Fruit fly (Drosophila melanogaster) whole organism, adult: ENCODE results near the gene puf.

Experiments
- CG11617 ChIP-seq: fragments of 200-800 bp; sonication (Bioruptor generic); optimal IDR thresholded peaks from 2 replicates; lab custom pipeline; 2017; ENCODE audit warnings: mild to moderate bottlenecking, missing biosample characterization, missing genetic modification reagents, missing genetic modification characterization
- CG12768 ChIP-seq: fragments of 200-800 bp; sonication (Bioruptor generic); optimal IDR thresholded peaks from 2 replicates; lab custom pipeline; 2017; ENCODE audit warnings: missing biosample characterization, missing genetic modification characterization, mild to moderate bottlenecking, moderate library complexity, missing genetic modification reagents
- CG14711 ChIP-seq: fragments of 200-800 bp; sonication (Bioruptor generic); optimal IDR thresholded peaks from 2 replicates; lab custom pipeline; 2018; ENCODE audit warnings: missing biosample characterization, mild to moderate bottlenecking, missing genetic modification characterization, moderate library complexity
- CG1620 ChIP-seq: fragments of 200-800 bp; sonication (Bioruptor generic); optimal IDR thresholded peaks from 2 replicates; lab custom pipeline; 2016; ENCODE audit warnings: missing biosample characterization, missing genetic modification characterization
- CG33017 ChIP-seq: fragments of 200-800 bp; sonication (Bioruptor generic); optimal IDR thresholded peaks from 2 replicates; lab custom pipeline; 2018; ENCODE audit warnings: missing biosample characterization, mild to moderate bottlenecking, missing genetic modification characterization, moderate library complexity
- CG5204 ChIP-seq: fragments of 200-800 bp; sonication (Bioruptor generic); optimal IDR thresholded peaks from 2 replicates; lab custom pipeline; 2016; ENCODE audit warnings: missing biosample characterization, missing genetic modification characterization
- CG7045 ChIP-seq: fragments of 200-800 bp; sonication (Bioruptor generic); optimal IDR thresholded peaks from 2 replicates; lab custom pipeline; 2017; ENCODE audit warnings: missing biosample characterization, mild to moderate bottlenecking, missing genetic modification characterization
- CG7101 ChIP-seq: fragments of 200-800 bp; sonication (Bioruptor generic); optimal IDR thresholded peaks from 2 replicates; lab custom pipeline; 2018; ENCODE audit warnings: missing biosample characterization, mild to moderate bottlenecking, missing genetic modification characterization, moderate library complexity
- Clk ChIP-seq: fragments of 200-800 bp; sonication (Bioruptor generic); optimal IDR thresholded peaks from 2 replicates; lab custom pipeline; 2017; ENCODE audit warnings: missing biosample characterization, missing genetic modification characterization
- Crg-1 ChIP-seq: fragments of 200-800 bp; sonication (Bioruptor generic); optimal IDR thresholded peaks from 2 replicates; lab custom pipeline; 2016; ENCODE audit warnings: missing biosample characterization, missing genetic modification characterization
- Hr96 ChIP-seq: fragments of 200-800 bp; sonication (Bioruptor generic); optimal IDR thresholded peaks from 2 replicates; lab custom pipeline; 2016; ENCODE audit warnings: missing biosample characterization, missing genetic modification characterization
- Mnt ChIP-seq: fragments of 200-800 bp; sonication (Bioruptor generic); optimal IDR thresholded peaks from 2 replicates; lab custom pipeline; 2016; ENCODE audit warnings: missing biosample characterization, mild to moderate bottlenecking, missing genetic modification characterization
- bab1 ChIP-seq: fragments of 200-800 bp; sonication (Bioruptor generic); optimal IDR thresholded peaks from 3 replicates; lab custom pipeline; 2019; ENCODE audit warnings: missing biosample characterization, mild to moderate bottlenecking, missing genetic modification characterization, moderate library complexity
- cic ChIP-seq: fragments of 200-800 bp; sonication (Bioruptor generic); optimal IDR thresholded peaks from 2 replicates; lab custom pipeline; 2017; ENCODE audit warnings: missing biosample characterization, mild to moderate bottlenecking, missing genetic modification characterization, moderate library complexity
- cnc ChIP-seq, 2 experiments: fragments of >200 bp; optimal IDR thresholded peaks; 2 replicates each; lab custom pipeline; 2017
- kay ChIP-seq: fragments of 200-800 bp; sonication (Bioruptor generic); peaks from one replicate; lab custom pipeline; 2016; ENCODE audit warnings: missing biosample characterization, missing genetic modification characterization, borderline replicate concordance
- ovo ChIP-seq: fragments of 200-800 bp; sonication (Bioruptor generic); optimal IDR thresholded peaks from 2 replicates; lab custom pipeline; 2016; ENCODE audit warnings: missing biosample characterization, missing genetic modification characterization
- pad ChIP-seq: fragments of 200-800 bp; sonication (Bioruptor generic); optimal IDR thresholded peaks from 3 replicates; lab custom pipeline; 2017; ENCODE audit warnings: missing biosample characterization, missing genetic modification characterization, mild to moderate bottlenecking, moderate library complexity, missing genetic modification reagents
- tj ChIP-seq: fragments of 200-800 bp; sonication (Bioruptor generic); optimal IDR thresholded peaks from 3 replicates; lab custom pipeline; 2017; ENCODE audit warnings: missing biosample characterization, mild to moderate bottlenecking, missing genetic modification characterization, moderate library complexity
- toe ChIP-seq: fragments of 200-800 bp; sonication (Bioruptor generic); optimal IDR thresholded peaks from 2 replicates; lab custom pipeline; 2016; ENCODE audit warnings: missing biosample characterization, missing genetic modification characterization

Gene puf

dm6 chr3R:24634957-24635356, 14.9 kb downstream of the puf start, which contains the start of gene MtnF:
Gene MtnF, minus strand, starts transcription at chr3R:24635165.
- TF ChIP-seq CG5204 (GFP tag; lab: Kevin White, UChicago) (no peak), cic (GFP tag; lab: Kevin White, UChicago) (no peak), Crg-1 (GFP tag; lab: Kevin White, UChicago) (no peak), Hr96 (GFP tag; lab: Kevin White, UChicago) (no peak), Clk (GFP tag; lab: Kevin White, UChicago) (no peak), CG7101 (no peak), CG11617 (no peak), tj (GFP tag; lab: Kevin White, UChicago) (no peak), bab1 (GFP tag; lab: Kevin White, UChicago) (no peak)

- TF ChIP-seq kay (GFP tag; lab: Kevin White, UChicago) (peak; percentile 73), pad (GFP tag; lab: Kevin White, UChicago) (no peak)
These were observed 15.5 kb downstream of the puf start for dm6 chr3R:24634312-24634711.

- TF ChIP-seq Clk (GFP tag; lab: Kevin White, UChicago) (no peak), CG14711 (tag; lab: Kevin White, UChicago) (peak; percentile 19), ovo (peak; percentile 33), Hr96 (GFP tag; lab: Kevin White, UChicago) (no peak), CG1620 (GFP tag; lab: Kevin White, UChicago) (no peak), cnc (optimal IDR thresholded peaks at IDR 0.05; lab: Kevin White, UChicago) (peak; percentile 55 to 76), bab1 (GFP tag; lab: Kevin White, UChicago) (peak; percentile 63), CG5204 (GFP tag; lab: Kevin White, UChicago) (no peak), pad (GFP tag; lab: Kevin White, UChicago) (peak; percentile 68), CG12768 (GFP tag; lab: Kevin White, UChicago) (peak; percentile 33), kay (GFP tag; lab: Kevin White, UChicago) (peak; percentile 96), Mnt (GFP tag; lab: Kevin White, UChicago) (peak; percentile 82), Crg-1 (GFP tag; lab: Kevin White, UChicago) (no peak), CG33017 (tag; lab: Kevin White, UChicago) (no peak), CG7101 (peak; percentile 30), CG7045 (no peak), tj (GFP tag; lab: Kevin White, UChicago) (peak; percentile 89), cic (GFP tag; lab: Kevin White, UChicago) (peak; percentile 77), toe (GFP tag; lab: Kevin White, UChicago) (no peak), CG11617 (no peak)
These were observed 19.7 kb downstream of the puf start, which contains the start of gene Wsck for dm6 chr3R:24629877-24630808. Gene Wsck, minus strand, starts transcription at chr3R:24630075.

dm6 chr3R:24626667-24627066, 23.2 kb downstream of the puf start:
- TF ChIP-seq cic (GFP tag; lab: Kevin White, UChicago) (peak; percentile 3), CG7101 (no peak), pad (GFP tag; lab: Kevin White, UChicago) (no peak), CG7045 (no peak), Crg-1 (GFP tag; lab: Kevin White, UChicago) (no peak), CG5204 (GFP tag; lab: Kevin White, UChicago) (no peak), CG33017 (tag; lab: Kevin White, UChicago) (no peak), CG14711 (tag; lab: Kevin White, UChicago) (no peak), CG12768 (GFP tag; lab: Kevin White, UChicago) (peak; percentile 54), ovo (no peak), tj (GFP tag; lab: Kevin White, UChicago) (peak; percentile 66), bab1 (GFP tag; lab: Kevin White, UChicago) (no peak), toe (GFP tag; lab: Kevin White, UChicago) (no peak), CG11617 (no peak), CG1620 (GFP tag; lab: Kevin White, UChicago) (no peak), Hr96 (GFP tag; lab: Kevin White, UChicago) (no peak), Clk (GFP tag; lab: Kevin White, UChicago) (no peak), cnc (optimal IDR thresholded peaks at IDR 0.05; lab: Kevin White, UChicago) (no peak), Mnt (GFP tag; lab: Kevin White, UChicago) (no peak), kay (GFP tag; lab: Kevin White, UChicago) (no peak)

dm6 chr3R:24626003-24626486, 23.8 kb downstream of the puf start:
- TF ChIP-seq CG7045 (peak; percentile 65), CG33017 (tag; lab: Kevin White, UChicago) (peak; percentile 11), ovo (no peak), kay (GFP tag; lab: Kevin White, UChicago) (no peak), toe (GFP tag; lab: Kevin White, UChicago) (no peak), Crg-1 (GFP tag; lab: Kevin White, UChicago) (no peak), CG5204 (GFP tag; lab: Kevin White, UChicago) (no peak), Clk (GFP tag; lab: Kevin White, UChicago) (peak; percentile 17), CG12768 (GFP tag; lab: Kevin White, UChicago) (no peak), CG1620 (GFP tag; lab: Kevin White, UChicago) (no peak), bab1 (GFP tag; lab: Kevin White, UChicago) (peak; percentile 34), CG11617 (peak; percentile 14), CG7101 (peak; percentile 21), Mnt (GFP tag; lab: Kevin White, UChicago) (peak; percentile 43), cic (GFP tag; lab: Kevin White, UChicago) (no peak), Hr96 (GFP tag; lab: Kevin White, UChicago) (no peak), pad (GFP tag; lab: Kevin White, UChicago) (peak; percentile 30), CG14711 (tag; lab: Kevin White, UChicago) (peak; percentile 37), tj (GFP tag; lab: Kevin White, UChicago) (no peak), cnc (optimal IDR thresholded peaks at IDR 0.05; lab: Kevin White, UChicago) (no peak)
